Fruit fly (Drosophila melanogaster): ENCODE measurements around the gene CG10650.

CG10650 gene

DNA sequence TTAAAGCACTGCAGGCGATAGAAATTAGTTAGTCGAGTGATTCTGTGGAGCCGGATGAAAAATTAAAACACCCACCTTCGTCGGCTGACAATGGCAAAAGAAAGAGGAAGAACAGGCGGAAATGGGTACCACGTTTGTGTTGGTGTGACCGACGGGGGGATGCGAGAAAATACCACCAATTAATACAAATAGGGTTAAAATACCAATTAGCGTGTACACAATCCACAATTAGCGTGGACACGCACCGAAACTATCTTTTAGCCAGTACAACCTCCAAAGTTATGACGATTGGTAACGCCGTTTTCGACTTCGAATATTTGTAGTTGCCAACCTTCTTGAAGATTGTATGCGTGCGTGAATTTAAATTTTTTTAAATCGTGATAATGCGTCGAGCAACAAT lies 13.4 kb upstream of the CG10650 start, which contains the start of gene RpL30 (continued):
- TF ChIP-seq tap (tag; optimal IDR thresholded peaks at IDR 0.05) = peak; percentile 77
- peak; percentile 87 for TF ChIP-seq zen (tag; optimal IDR thresholded peaks at IDR 0.05)
- peak; percentile 95 for TF ChIP-seq CG13624 (GFP tag; optimal IDR thresholded peaks at IDR 0.05)
- peak; percentile 65 for TF ChIP-seq Oli (tag; optimal IDR thresholded peaks at IDR 0.05)
- TF ChIP-seq az2 (GFP tag; optimal IDR thresholded peaks at IDR 0.05) = peak; percentile 79
- TF ChIP-seq CG15269 (tag; optimal IDR thresholded peaks at IDR 0.05) = peak; percentile 79
- TF ChIP-seq CG6854 (GFP tag; optimal IDR thresholded peaks at IDR 0.05) = peak; percentile 95
- TF ChIP-seq bsh (GFP tag; optimal IDR thresholded peaks at IDR 0.05) = peak; percentile 81 to 82
- TF ChIP-seq psq (GFP tag; optimal IDR thresholded peaks at IDR 0.05) = peak; percentile 79
- TF ChIP-seq CG5245 (GFP tag; optimal IDR thresholded peaks at IDR 0.05) = peak; percentile 80
- TF ChIP-seq sim (GFP tag; IDR thresholded peaks at IDR 0.05) = peak; percentile 75
- peak; percentile 99 for TF ChIP-seq NC2β (GFP tag; optimal IDR thresholded peaks at IDR 0.05)
- no peak for TF ChIP-seq zen2 (GFP tag; IDR thresholded peaks at IDR 0.05; ENCODE audit: partially characterized antibody)
- peak; percentile 95 for TF ChIP-seq HHEX (GFP tag; optimal IDR thresholded peaks at IDR 0.05)
- peak; percentile 58 for TF ChIP-seq hbn (GFP tag; IDR thresholded peaks at IDR 0.05; ENCODE audit: partially characterized antibody)
- TF ChIP-seq CG2202 (tag; optimal IDR thresholded peaks at IDR 0.05) = peak; percentile 91
- TF ChIP-seq CG4854 (GFP tag; optimal IDR thresholded peaks at IDR 0.05) = peak; percentile 98
- peak in 1 of 3 experiments; percentile 90 for TF ChIP-seq Stat92E (GFP tag; optimal IDR thresholded peaks at IDR 0.05)
- peak; percentile 90 for TF ChIP-seq CG2116 (GFP tag; optimal IDR thresholded peaks at IDR 0.05)
- peak; percentile 72 for TF ChIP-seq lmd (GFP tag; IDR thresholded peaks at IDR 0.05)
- peak; percentile 80 for TF ChIP-seq Nf-YB (GFP tag; optimal IDR thresholded peaks at IDR 0.05)
- peak; percentile 79 for TF ChIP-seq CG4617 (GFP tag; optimal IDR thresholded peaks at IDR 0.05; ENCODE audit: borderline replicate concordance)
- peak; percentile 64 for TF ChIP-seq CG3838 (GFP tag; optimal IDR thresholded peaks at IDR 0.05)
- TF ChIP-seq CG12236 (GFP tag; optimal IDR thresholded peaks at IDR 0.05) = peak; percentile 85
- peak; percentile 94 for TF ChIP-seq CG4707 (GFP tag; optimal IDR thresholded peaks at IDR 0.05)
- peak; percentile 72 for TF ChIP-seq CTCF (GFP tag; optimal IDR thresholded peaks at IDR 0.05)
- TF ChIP-seq tx (GFP tag; optimal IDR thresholded peaks at IDR 0.05) = peak; percentile 74
- no peak for TF ChIP-seq fru (optimal IDR thresholded peaks at IDR 0.05)
- TF ChIP-seq Fer1 (GFP tag; optimal IDR thresholded peaks at IDR 0.05) = peak; percentile 97
- TF ChIP-seq pb (GFP tag; optimal IDR thresholded peaks at IDR 0.05) = peak; percentile 93
- TF ChIP-seq Eip74EF (GFP tag; optimal IDR thresholded peaks at IDR 0.05) = peak in 1 of 2 experiments; percentile 88
- peak; percentile 93 for TF ChIP-seq Side (GFP tag; optimal IDR thresholded peaks at IDR 0.05)
- peak; percentile 95 for TF ChIP-seq CG7271 (tag; optimal IDR thresholded peaks at IDR 0.05)
- TF ChIP-seq Dfd (GFP tag; optimal IDR thresholded peaks at IDR 0.05) = no peak
- no peak for TF ChIP-seq usp (GFP tag; optimal IDR thresholded peaks at IDR 0.05)
- TF ChIP-seq CG30020 (tag; optimal IDR thresholded peaks at IDR 0.05) = peak; percentile 60
- peak; percentile 42 for TF ChIP-seq D19B (GFP tag; optimal IDR thresholded peaks at IDR 0.05)
- TF ChIP-seq stwl (tag; optimal IDR thresholded peaks at IDR 0.05) = peak; percentile 78
- peak; percentile 79; the same call in 1 of the 2 replicates for TF ChIP-seq Nf-YA (GFP tag; IDR thresholded peaks at IDR 0.05)
- TF ChIP-seq nerfin-2 (GFP tag; IDR thresholded peaks at IDR 0.05; ENCODE audit: partially characterized antibody) = no peak
- TF ChIP-seq Hand (GFP tag; optimal IDR thresholded peaks at IDR 0.05) = peak; percentile 91
- TF ChIP-seq cad (GFP tag; optimal IDR thresholded peaks at IDR 0.05) = no peak
- peak; percentile 70 for TF ChIP-seq CG8765 (GFP tag; IDR thresholded peaks at IDR 0.05)
- peak; percentile 90 for TF ChIP-seq Vsx1 (GFP tag; optimal IDR thresholded peaks at IDR 0.05)
- no peak for TF ChIP-seq br (optimal IDR thresholded peaks at IDR 0.05)
- peak; percentile 70 to 92 for TF ChIP-seq Pdp1 (GFP tag; optimal IDR thresholded peaks at IDR 0.05)
- TF ChIP-seq CG33213 (GFP tag; optimal IDR thresholded peaks at IDR 0.05) = peak; percentile 98
- TF ChIP-seq exex (tag; optimal IDR thresholded peaks at IDR 0.05) = peak; percentile 81
- TF ChIP-seq pan (optimal IDR thresholded peaks at IDR 0.05) = no peak
- TF ChIP-seq pan (GFP tag; optimal IDR thresholded peaks at IDR 0.05 in 1 of 2, IDR thresholded peaks at IDR 0.05 in 1 of 2) = peak in 1 of 2 experiments; percentile 85
- TF ChIP-seq Spps (tag; optimal IDR thresholded peaks at IDR 0.05) = peak; percentile 80

All from whole organism, embryonic.